Fruit fly (Drosophila melanogaster): ENCODE data around the gene CG6125.

The CG6125 gene

dm6 chr3R:15430349-15430748 lies 23.5 kb upstream of the CG6125 start:
- TF ChIP-seq Hr78 (GFP tag; optimal IDR thresholded peaks at IDR 0.05) (no peak), fu2 (GFP tag; optimal IDR thresholded peaks at IDR 0.05) (no peak), CG8359 (GFP tag; optimal IDR thresholded peaks at IDR 0.05; ENCODE audit: borderline replicate concordance) (no peak), danr (GFP tag; IDR thresholded peaks at IDR 0.05) (no peak), Blimp-1 (GFP tag; optimal IDR thresholded peaks at IDR 0.05) (peak; percentile 98), kni (GFP tag; optimal IDR thresholded peaks at IDR 0.05) (peak; percentile 28), Doc2 (GFP tag; IDR thresholded peaks at IDR 0.05) (no peak), CG8388 (GFP tag; optimal IDR thresholded peaks at IDR 0.05) (no peak), wek (GFP tag; optimal IDR thresholded peaks at IDR 0.05) (no peak), CG4730 (GFP tag; IDR thresholded peaks at IDR 0.05) (no peak), pros (GFP tag; optimal IDR thresholded peaks at IDR 0.05) (no peak), sqz (GFP tag; optimal IDR thresholded peaks at IDR 0.05) (peak; percentile 23), CG3163 (GFP tag; optimal IDR thresholded peaks at IDR 0.05) (no peak), CG14441 (GFP tag; IDR thresholded peaks at IDR 0.05) (no peak), aop (GFP tag; IDR thresholded peaks at IDR 0.05) (no peak), CG2712 (tag; optimal IDR thresholded peaks at IDR 0.05) (no peak), CG2678 (tag; optimal IDR thresholded peaks at IDR 0.05) (no peak), CG6175 (GFP tag; IDR thresholded peaks at IDR 0.05) (no peak), Camta (GFP tag; optimal IDR thresholded peaks at IDR 0.05) (no peak), oc (tag; optimal IDR thresholded peaks at IDR 0.05) (peak; percentile 74), sob (GFP tag; IDR thresholded peaks at IDR 0.05) (no peak), grn (GFP tag; optimal IDR thresholded peaks at IDR 0.05) (peak; percentile 27), sisA (GFP tag; IDR thresholded peaks at IDR 0.05) (no peak), yki (optimal IDR thresholded peaks at IDR 0.05) (no peak), CG3726 (GFP tag; IDR thresholded peaks at IDR 0.05) (no peak)

DNA sequence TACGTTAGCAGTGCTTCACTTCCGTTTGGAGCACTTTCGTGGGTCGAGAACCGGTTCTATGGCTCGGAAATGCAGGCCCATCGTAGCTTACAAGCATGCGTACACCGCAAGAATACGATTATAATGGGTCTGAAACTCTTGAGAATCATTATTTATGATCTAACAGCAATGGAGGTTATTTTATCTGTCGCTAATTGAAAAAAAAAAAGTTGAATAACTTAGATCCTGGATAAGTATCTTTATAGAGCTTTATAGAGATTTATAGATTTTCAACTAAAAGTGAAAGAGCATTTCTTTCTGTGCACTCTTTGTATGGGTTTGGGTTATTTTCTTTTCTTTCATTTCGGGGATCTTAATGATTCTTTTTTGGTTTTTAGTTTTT lies 20.9 kb upstream of the CG6125 start:
- TF ChIP-seq cg (GFP tag; optimal IDR thresholded peaks at IDR 0.05) (no peak), Xrp1 (GFP tag; IDR thresholded peaks at IDR 0.05) (peak; percentile 80), sens-2 (GFP tag; IDR thresholded peaks at IDR 0.05) (peak; percentile 27; the same call in 1 of the 2 replicates), CG9609 (GFP tag; optimal IDR thresholded peaks at IDR 0.05) (peak; percentile 12), ab (GFP tag; optimal IDR thresholded peaks at IDR 0.05) (no peak), Nf-YB (GFP tag; optimal IDR thresholded peaks at IDR 0.05) (peak; percentile 14), dpn (GFP tag; optimal IDR thresholded peaks at IDR 0.05) (peak in 1 of 2 experiments; percentile 49), Hr3 (GFP tag; optimal IDR thresholded peaks at IDR 0.05) (peak; percentile 39), CG4820 (GFP tag; optimal IDR thresholded peaks at IDR 0.05) (peak; percentile 25), prd (optimal IDR thresholded peaks at IDR 0.05) (no peak), prd (GFP tag; IDR thresholded peaks at IDR 0.05) (peak; percentile 53; the same call in 2 of the 3 replicates), onecut (GFP tag; IDR thresholded peaks at IDR 0.05) (peak; percentile 26; the same call in 1 of the 2 replicates), CG12219 (GFP tag; optimal IDR thresholded peaks at IDR 0.05) (peak; percentile 28), CG7928 (GFP tag; optimal IDR thresholded peaks at IDR 0.05) (no peak), trem (tag; optimal IDR thresholded peaks at IDR 0.05) (peak; percentile 42), CG14710 (tag; optimal IDR thresholded peaks at IDR 0.05) (peak; percentile 66), CG10209 (GFP tag; optimal IDR thresholded peaks at IDR 0.05) (peak; percentile 17), CG15601 (tag; optimal IDR thresholded peaks at IDR 0.05) (peak; percentile 84), Fer3 (tag; optimal IDR thresholded peaks at IDR 0.05) (no peak), btn (GFP tag; optimal IDR thresholded peaks at IDR 0.05) (no peak), CG8924 (tag; optimal IDR thresholded peaks at IDR 0.05) (peak; percentile 38), CG11723 (GFP tag; optimal IDR thresholded peaks at IDR 0.05) (peak; percentile 19), CG17829 (tag; optimal IDR thresholded peaks at IDR 0.05) (peak; percentile 73), ranshi (GFP tag; IDR thresholded peaks at IDR 0.05) (peak; percentile 30; the same call in 1 of the 2 replicates), kni (GFP tag; optimal IDR thresholded peaks at IDR 0.05) (peak; percentile 48), CG10462 (GFP tag; optimal IDR thresholded peaks at IDR 0.05) (peak; percentile 15), CG8089 (GFP tag; optimal IDR thresholded peaks at IDR 0.05) (peak; percentile 39), Camta (GFP tag; optimal IDR thresholded peaks at IDR 0.05) (peak; percentile 39), lilli (GFP tag; optimal IDR thresholded peaks at IDR 0.05) (peak; percentile 21)

Measured in whole organism, embryonic.